Worm (Caenorhabditis elegans) whole organism, mixed stage, embryonic: ENCODE results near the gene F34H10.5.

Source experiments
- M03D4.4 ChIP-seq: sonication (generic microtip); optimal IDR thresholded peaks from 2 replicates; lab custom pipeline; 2017; ENCODE audit warnings: mild to moderate bottlenecking, missing genetic modification characterization, missing compliant biosample characterization
- bed-3 ChIP-seq: fragments of 200-800 bp; sonication (Bioruptor generic); optimal IDR thresholded peaks from 3 replicates; lab custom pipeline; 2018; ENCODE audit warnings: mild to moderate bottlenecking, missing genetic modification characterization, moderate library complexity, missing compliant biosample characterization
- blmp-1 ChIP-seq: fragments of 150-350 bp; optimal IDR thresholded peaks from 2 replicates; lab custom pipeline; 2014; ENCODE audit warnings: missing biosample characterization, missing genetic modification characterization
- ceh-39 ChIP-seq: fragments of 150-350 bp; optimal IDR thresholded peaks from 2 replicates; lab custom pipeline; 2014; ENCODE audit warnings: missing biosample characterization, missing genetic modification characterization
- ceh-43 ChIP-seq: fragments of 200-800 bp; sonication (Bioruptor generic); optimal IDR thresholded peaks from 2 replicates; lab custom pipeline; 2018; ENCODE audit warnings: mild to moderate bottlenecking, missing genetic modification characterization, moderate library complexity, missing compliant biosample characterization
- ces-1 ChIP-seq: fragments of 150-350 bp; optimal IDR thresholded peaks from 2 replicates; lab custom pipeline; 2014; ENCODE audit warnings: missing biosample characterization, missing genetic modification reagents, missing genetic modification characterization
- cnd-1 ChIP-seq: fragments of 200-800 bp; sonication (Bioruptor generic); optimal IDR thresholded peaks from 2 replicates; lab custom pipeline; 2018; ENCODE audit warnings: mild to moderate bottlenecking, missing genetic modification characterization, missing compliant biosample characterization
- drap-1 ChIP-seq: fragments of 200-800 bp; sonication (Bioruptor generic); optimal IDR thresholded peaks from 3 replicates; lab custom pipeline; 2018; ENCODE audit warnings: mild to moderate bottlenecking, missing genetic modification characterization, missing compliant biosample characterization
- elt-1 ChIP-seq: sonication (generic microtip); optimal IDR thresholded peaks from 2 replicates; lab custom pipeline; 2017; ENCODE audit warnings: missing genetic modification characterization, mild to moderate bottlenecking, missing compliant biosample characterization, antibody characterized with exemption, moderate library complexity, borderline replicate concordance; ENCODE audit not compliant: insufficient read depth
- elt-3 ChIP-seq: fragments of 150-350 bp; optimal IDR thresholded peaks from 2 replicates; lab custom pipeline; 2014; ENCODE audit warnings: missing biosample characterization, missing genetic modification characterization
- flh-1 ChIP-seq: fragments of 200-800 bp; sonication (Bioruptor generic); optimal IDR thresholded peaks from 2 replicates; lab custom pipeline; 2018; ENCODE audit warnings: mild to moderate bottlenecking, missing genetic modification characterization, moderate library complexity, missing compliant biosample characterization
- ham-2 ChIP-seq: fragments of 200-800 bp; sonication (Bioruptor generic); optimal IDR thresholded peaks from 2 replicates; lab custom pipeline; 2018; ENCODE audit warnings: mild to moderate bottlenecking, missing genetic modification characterization, missing compliant biosample characterization
- lin-13 ChIP-seq: fragments of 150-350 bp; optimal IDR thresholded peaks from 2 replicates; lab custom pipeline; 2014; ENCODE audit warnings: missing biosample characterization, missing genetic modification characterization
- lin-32 ChIP-seq: fragments of 200-800 bp; sonication (Bioruptor generic); optimal IDR thresholded peaks from 2 replicates; lab custom pipeline; 2018; ENCODE audit warnings: mild to moderate bottlenecking, missing genetic modification characterization, missing compliant biosample characterization
- mab-5 ChIP-seq: fragments of 150-350 bp; optimal IDR thresholded peaks from 2 replicates; lab custom pipeline; 2014; ENCODE audit warnings: missing biosample characterization, missing genetic modification characterization
- mls-2 ChIP-seq: sonication (generic microtip); optimal IDR thresholded peaks from 2 replicates; lab custom pipeline; 2016; ENCODE audit warnings: mild to moderate bottlenecking, missing genetic modification characterization, moderate library complexity, missing compliant biosample characterization
- nhr-12 ChIP-seq: fragments of 150-350 bp; optimal IDR thresholded peaks from 2 replicates; lab custom pipeline; 2014; ENCODE audit warnings: missing biosample characterization, missing genetic modification characterization
- nhr-2 ChIP-seq: fragments of 150-350 bp; optimal IDR thresholded peaks from 2 replicates; lab custom pipeline; 2014; ENCODE audit warnings: missing biosample characterization, missing genetic modification characterization
- nhr-237 ChIP-seq: fragments of 150-350 bp; optimal IDR thresholded peaks from 2 replicates; lab custom pipeline; 2014; ENCODE audit warnings: missing biosample characterization, missing genetic modification characterization
- nhr-28 ChIP-seq: fragments of 150-350 bp; optimal IDR thresholded peaks from 2 replicates; lab custom pipeline; 2014; ENCODE audit warnings: missing biosample characterization, missing genetic modification characterization
- nhr-76 ChIP-seq: sonication (generic microtip); optimal IDR thresholded peaks from 2 replicates; lab custom pipeline; 2017; ENCODE audit warnings: missing biosample characterization, missing genetic modification characterization
- pha-4 ChIP-seq: fragments of 150-350 bp; optimal IDR thresholded peaks from 2 replicates; lab custom pipeline; 2018; ENCODE audit warnings: missing biosample characterization, missing genetic modification reagents, missing genetic modification characterization
- sem-2 ChIP-seq: fragments of 200-800 bp; sonication (Bioruptor generic); optimal IDR thresholded peaks from 2 replicates; lab custom pipeline; 2018; ENCODE audit warnings: mild to moderate bottlenecking, missing genetic modification characterization, missing compliant biosample characterization
- snpc-4 ChIP-seq: fragments of 150-350 bp; optimal IDR thresholded peaks from 2 replicates; lab custom pipeline; 2014; ENCODE audit warnings: missing biosample characterization, missing genetic modification characterization
- sptf-1 ChIP-seq: sonication (generic microtip); optimal IDR thresholded peaks from 2 replicates; lab custom pipeline; 2017; ENCODE audit warnings: mild to moderate bottlenecking, missing genetic modification characterization, moderate library complexity, missing compliant biosample characterization
- tbx-8 ChIP-seq: fragments of 200-800 bp; sonication (Bioruptor generic); optimal IDR thresholded peaks from 2 replicates; lab custom pipeline; 2018; ENCODE audit warnings: mild to moderate bottlenecking, missing genetic modification characterization, moderate library complexity, missing compliant biosample characterization
- unc-120 ChIP-seq: sonication (generic microtip); optimal IDR thresholded peaks from 2 replicates; lab custom pipeline; 2017; ENCODE audit warnings: missing genetic modification characterization, missing compliant biosample characterization; ENCODE audit not compliant: poor library complexity, severe bottlenecking
- unc-39 ChIP-seq: fragments of 150-350 bp; optimal IDR thresholded peaks from 2 replicates; lab custom pipeline; 2014; ENCODE audit warnings: missing biosample characterization, missing genetic modification characterization
- unc-62 ChIP-seq: fragments of 150-350 bp; optimal IDR thresholded peaks from 2 replicates; lab custom pipeline; 2014; ENCODE audit warnings: missing biosample characterization, missing genetic modification reagents, missing genetic modification characterization
- zip-8 ChIP-seq: fragments of 150-350 bp; optimal IDR thresholded peaks from 2 replicates; lab custom pipeline; 2014; ENCODE audit warnings: missing biosample characterization, missing genetic modification characterization
- ztf-11 ChIP-seq: fragments of 150-350 bp; optimal IDR thresholded peaks from 2 replicates; lab custom pipeline; 2014; ENCODE audit warnings: missing biosample characterization, missing genetic modification characterization

The F34H10.5 gene

ce11 chrX:9676009-9676408 is 40.5 kb downstream of the F34H10.5 start:
- no peak for TF ChIP-seq mls-2
- TF ChIP-seq drap-1: no peak
- no peak for TF ChIP-seq tbx-8 (GFP tag; lab: Kevin White, UChicago)
- no peak for TF ChIP-seq sem-2 (GFP tag; lab: Kevin White, UChicago)
- no peak for TF ChIP-seq M03D4.4 (tag; lab: Kevin White, UChicago)
- TF ChIP-seq snpc-4 (tag; lab: Kevin White, UChicago): no peak
- no peak for TF ChIP-seq lin-13

- TF ChIP-seq ces-1: no peak
- TF ChIP-seq drap-1: no peak
- TF ChIP-seq sptf-1 (tag; lab: Kevin White, UChicago): no peak
- no peak for TF ChIP-seq nhr-28 (tag; lab: Kevin White, UChicago)
- no peak for TF ChIP-seq unc-120 (tag; lab: Kevin White, UChicago)
- TF ChIP-seq lin-32 (GFP tag; lab: Kevin White, UChicago): no peak
- no peak for TF ChIP-seq flh-1 (GFP tag; lab: Kevin White, UChicago)
- no peak for TF ChIP-seq unc-62
- no peak for TF ChIP-seq mab-5 (tag; lab: Kevin White, UChicago)
- no peak for TF ChIP-seq ham-2 (GFP tag; lab: Kevin White, UChicago)
- no peak for TF ChIP-seq nhr-76
- TF ChIP-seq, all 35 proteins: peak for 0
Observed at ce11 chrX:9676788-9677454, 41.4 kb downstream of the F34H10.5 start.

ce11 chrX:9677927-9678326 is 42.5 kb downstream of the F34H10.5 start:
- TF ChIP-seq ceh-43 (no peak), elt-1 (no peak), mls-2 (no peak), pha-4 (tag; lab: Kevin White, UChicago) (no peak), bed-3 (no peak), elt-3 (tag; lab: Kevin White, UChicago) (no peak), blmp-1 (tag; lab: Kevin White, UChicago) (no peak), nhr-28 (tag; lab: Kevin White, UChicago) (no peak), sptf-1 (tag; lab: Kevin White, UChicago) (no peak), unc-39 (tag; lab: Kevin White, UChicago) (no peak), unc-62 (no peak), ztf-11 (no peak), mab-5 (tag; lab: Kevin White, UChicago) (no peak), flh-1 (GFP tag; lab: Kevin White, UChicago) (no peak), ces-1 (no peak), ceh-39 (no peak), snpc-4 (tag; lab: Kevin White, UChicago) (no peak), nhr-12 (tag; lab: Kevin White, UChicago) (no peak), M03D4.4 (tag; lab: Kevin White, UChicago) (no peak)

ce11 chrX:9679427-9679826 is 44.0 kb downstream of the F34H10.5 start:
- no peak for TF ChIP-seq mab-5 (tag; lab: Kevin White, UChicago)
- no peak for TF ChIP-seq nhr-28 (tag; lab: Kevin White, UChicago)
- no peak for TF ChIP-seq sem-2 (GFP tag; lab: Kevin White, UChicago)
- TF ChIP-seq zip-8: no peak
- TF ChIP-seq unc-62: no peak
- no peak for TF ChIP-seq pha-4 (tag; lab: Kevin White, UChicago)
- TF ChIP-seq ceh-39: no peak
- no peak for TF ChIP-seq nhr-237
- TF ChIP-seq elt-3 (tag; lab: Kevin White, UChicago): no peak
- no peak for TF ChIP-seq ztf-11
- no peak for TF ChIP-seq cnd-1
- TF ChIP-seq ham-2 (GFP tag; lab: Kevin White, UChicago): no peak
- no peak for TF ChIP-seq M03D4.4 (tag; lab: Kevin White, UChicago)
- TF ChIP-seq, all 35 proteins: peak for 0

- TF ChIP-seq ces-1 (no peak), unc-39 (tag; lab: Kevin White, UChicago) (no peak), nhr-12 (tag; lab: Kevin White, UChicago) (no peak), M03D4.4 (tag; lab: Kevin White, UChicago) (no peak), nhr-2 (tag; lab: Kevin White, UChicago) (no peak), ham-2 (GFP tag; lab: Kevin White, UChicago) (no peak)
- TF ChIP-seq, all 35 proteins: peak for 0
Observed at ce11 chrX:9680119-9680682, 44.7 kb downstream of the F34H10.5 start, which contains the start of gene ifp-1. ifp-1 (minus strand) TSS chrX:9680169.
